Worm (Caenorhabditis elegans): ENCODE measurements around the gene gly-8.

Gene gly-8

ce11 chrIII:11616446-11616845 is 8.6 kb upstream of the gly-8 start, which contains the start of gene ceh-91:
Gene ceh-91 (plus strand): TSS chrIII:11616746.
- TF ChIP-seq syd-9 (tag; optimal IDR thresholded peaks at IDR 0.05), result no peak
- TF ChIP-seq tbx-7 (tag; optimal IDR thresholded peaks at IDR 0.05), result no peak
- no peak for TF ChIP-seq ceh-48 (tag; optimal IDR thresholded peaks at IDR 0.05)
- no peak for TF ChIP-seq unc-3 (GFP tag; conservative IDR thresholded peaks at IDR 0.05)
- no peak for TF ChIP-seq unc-3 (tag; optimal IDR thresholded peaks at IDR 0.05)
- no peak for TF ChIP-seq npax-4 (tag; optimal IDR thresholded peaks at IDR 0.05)
- no peak for TF ChIP-seq ceh-24 (tag; optimal IDR thresholded peaks at IDR 0.05)
- no peak for TF ChIP-seq ceh-34 (tag; optimal IDR thresholded peaks at IDR 0.05)
- TF ChIP-seq ceh-14 (tag; optimal IDR thresholded peaks at IDR 0.05), result no peak
- TF ChIP-seq elt-4 (tag; optimal IDR thresholded peaks at IDR 0.05), result no peak
- no peak for TF ChIP-seq hlh-6 (tag; optimal IDR thresholded peaks at IDR 0.05)
- no peak for TF ChIP-seq elt-2 (tag; optimal IDR thresholded peaks at IDR 0.05)

ce11 chrIII:11627631-11628030 is 2.6 kb downstream of the gly-8 start:
- TF ChIP-seq ref-2 (tag; optimal IDR thresholded peaks at IDR 0.05) (no peak), mec-3 (tag; optimal IDR thresholded peaks at IDR 0.05; ENCODE audit: borderline replicate concordance) (peak; percentile 30)

ce11 chrIII:11629354-11629753 is 4.3 kb downstream of the gly-8 start, which contains the start of gene Y66A7A.7:
Gene Y66A7A.7 (minus strand): TSS chrIII:11629454.
- TF ChIP-seq pros-1 (tag; optimal IDR thresholded peaks at IDR 0.05), result no peak
- no peak for TF ChIP-seq unc-55 (GFP tag; optimal IDR thresholded peaks at IDR 0.05)

ce11 chrIII:11631111-11631510 is 6.1 kb downstream of the gly-8 start:
- TF ChIP-seq dve-1 (tag; optimal IDR thresholded peaks at IDR 0.05), result no peak
- TF ChIP-seq lim-6 (tag; optimal IDR thresholded peaks at IDR 0.05), result no peak
- TF ChIP-seq ceh-14 (tag; optimal IDR thresholded peaks at IDR 0.05), result no peak
- no peak for TF ChIP-seq Y22D7AL.16 (tag; optimal IDR thresholded peaks at IDR 0.05)
- TF ChIP-seq lin-11 (tag; optimal IDR thresholded peaks at IDR 0.05), result no peak
- TF ChIP-seq hlh-30 (tag; optimal IDR thresholded peaks at IDR 0.05; ENCODE audit: insufficient read depth), result no peak
- TF ChIP-seq nhr-11 (tag; optimal IDR thresholded peaks at IDR 0.05), result no peak
- no peak for TF ChIP-seq sox-2 (GFP tag; IDR thresholded peaks at IDR 0.05)
- no peak for TF ChIP-seq pat-9 (tag; optimal IDR thresholded peaks at IDR 0.05)
- no peak for TF ChIP-seq nhr-232 (tag; optimal IDR thresholded peaks at IDR 0.05)
- no peak for TF ChIP-seq elt-4 (tag; optimal IDR thresholded peaks at IDR 0.05)
- no peak for TF ChIP-seq gmeb-2 (tag; optimal IDR thresholded peaks at IDR 0.05)
- no peak for TF ChIP-seq npax-4 (tag; optimal IDR thresholded peaks at IDR 0.05)
- TF ChIP-seq ceh-19 (GFP tag; optimal IDR thresholded peaks at IDR 0.05), result no peak
- no peak for TF ChIP-seq K09A11.1 (tag; optimal IDR thresholded peaks at IDR 0.05; ENCODE audit: insufficient read depth)

- no peak for TF ChIP-seq K02D7.2 (tag; optimal IDR thresholded peaks at IDR 0.05)
- TF ChIP-seq nhr-11 (tag; optimal IDR thresholded peaks at IDR 0.05), result no peak
Measured at ce11 chrIII:11632376-11632775, 7.3 kb downstream of the gly-8 start.

- no peak for TF ChIP-seq F13H6.1 (tag; optimal IDR thresholded peaks at IDR 0.05)
- no peak for TF ChIP-seq hlh-15 (tag; optimal IDR thresholded peaks at IDR 0.05)
- TF ChIP-seq T23F11.4 (GFP tag; optimal IDR thresholded peaks at IDR 0.05), result no peak
- TF ChIP-seq ceh-31 (tag; optimal IDR thresholded peaks at IDR 0.05), result no peak
- no peak for TF ChIP-seq elt-4 (tag; optimal IDR thresholded peaks at IDR 0.05)
- TF ChIP-seq unc-86 (tag; optimal IDR thresholded peaks at IDR 0.05), result no peak
- no peak for TF ChIP-seq pat-9 (tag; optimal IDR thresholded peaks at IDR 0.05)
- TF ChIP-seq ceh-30 (tag; optimal IDR thresholded peaks at IDR 0.05), result no peak
- no peak for TF ChIP-seq hlh-13 (GFP tag; optimal IDR thresholded peaks at IDR 0.05)
- no peak for TF ChIP-seq pax-1 (tag; optimal IDR thresholded peaks at IDR 0.05)
- TF ChIP-seq madf-2 (tag; optimal IDR thresholded peaks at IDR 0.05), result no peak
- TF ChIP-seq pros-1 (tag; optimal IDR thresholded peaks at IDR 0.05), result no peak
- no peak for TF ChIP-seq unc-42 (tag; optimal IDR thresholded peaks at IDR 0.05)
- TF ChIP-seq unc-3 (GFP tag; conservative IDR thresholded peaks at IDR 0.05), result no peak
- no peak for TF ChIP-seq unc-3 (tag; optimal IDR thresholded peaks at IDR 0.05)
- TF ChIP-seq ceh-18 (tag; optimal IDR thresholded peaks at IDR 0.05), result no peak
- no peak for TF ChIP-seq ama-1 (optimal IDR thresholded peaks at IDR 0.05)
Measured at ce11 chrIII:11633444-11633843, 8.4 kb downstream of the gly-8 start.

Measured in whole organism, late embryonic.